In the genomic region with DNA sequence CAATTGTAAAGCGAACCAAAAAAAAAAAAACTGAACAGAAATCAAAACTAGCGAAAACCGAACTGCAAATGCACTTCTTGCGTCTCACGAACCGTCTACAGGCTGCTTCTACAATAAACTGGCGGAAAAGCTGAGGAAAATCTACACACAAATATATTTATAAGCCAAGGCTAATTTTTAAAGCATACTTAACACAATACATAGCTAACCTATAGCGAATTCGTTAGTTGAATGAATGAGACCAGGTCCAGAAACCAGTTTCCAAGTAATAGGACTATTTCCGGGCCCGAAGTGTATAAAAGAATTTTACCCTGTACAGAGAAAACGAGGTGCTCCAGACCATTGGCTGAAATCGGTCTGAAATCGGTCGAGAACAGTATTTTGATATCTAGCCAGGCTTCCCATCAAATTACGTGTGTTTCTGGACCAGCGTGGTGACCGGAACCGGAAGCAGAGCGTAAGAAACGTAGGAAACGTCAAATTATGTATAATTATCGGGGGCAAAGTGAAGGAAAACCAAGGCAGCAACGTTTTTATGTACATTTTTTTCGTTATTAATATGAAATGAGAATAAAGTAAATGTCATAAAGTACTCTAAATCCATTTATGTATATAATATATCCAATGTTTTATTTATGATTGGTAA, we compare ENCODE assay signal across 3 fruit fly cellular contexts.
TF ChIP-seq lines count a peak whose summit lies in the region.

No protein-coding gene starts in this region.

- TF ChIP-seq CTCF in whole organism, embryonic (GFP tag; optimal IDR thresholded peaks at IDR 0.05; lab: Kevin White, UChicago): no peak

TF ChIP-seq in whole organism, embryonic, 481 proteins besides CTCF, POLR2A, EP300 and RAD21 (continues in another document):
- TF ChIP-seq E2f2 (GFP tag; IDR thresholded peaks at IDR 0.05; lab: Robert Waterston, UW): no peak
- no peak for TF ChIP-seq crol (GFP tag; IDR thresholded peaks at IDR 0.05; lab: Robert Waterston, UW)
- no peak for TF ChIP-seq Side (GFP tag; optimal IDR thresholded peaks at IDR 0.05; lab: Kevin White, UChicago)
- TF ChIP-seq dmrt11E (tag; optimal IDR thresholded peaks at IDR 0.05; lab: Kevin White, UChicago): peak; percentile 5
- no peak for TF ChIP-seq sqz (GFP tag; optimal IDR thresholded peaks at IDR 0.05; lab: Kevin White, UChicago)
- TF ChIP-seq Pdp1 (GFP tag; optimal IDR thresholded peaks at IDR 0.05; lab: Kevin White, UChicago): no peak
- no peak for TF ChIP-seq NK7.1 (GFP tag; optimal IDR thresholded peaks at IDR 0.05; lab: Kevin White, UChicago)
- no peak for TF ChIP-seq bsh (GFP tag; optimal IDR thresholded peaks at IDR 0.05; lab: Kevin White, UChicago)
- no peak for TF ChIP-seq Ets65A (GFP tag; lab: Kevin White, UChicago)
- peak; percentile 47; the same call in 1 of the 3 replicates for TF ChIP-seq so (GFP tag; IDR thresholded peaks at IDR 0.05; lab: Robert Waterston, UW)
- no peak for TF ChIP-seq psq (GFP tag; optimal IDR thresholded peaks at IDR 0.05; lab: Kevin White, UChicago)
- TF ChIP-seq D19B (GFP tag; optimal IDR thresholded peaks at IDR 0.05; lab: Kevin White, UChicago): no peak
- 0 out of 2 replicates have a peak, but pooled peaks have one; percentile 13 for TF ChIP-seq CG31441 (GFP tag; IDR thresholded peaks at IDR 0.05; lab: Robert Waterston, UW)
- peak; percentile 25 for TF ChIP-seq BtbVII (GFP tag; optimal IDR thresholded peaks at IDR 0.05; lab: Kevin White, UChicago)
- peak; percentile 0 for TF ChIP-seq Ets97D (GFP tag; optimal IDR thresholded peaks at IDR 0.05; lab: Kevin White, UChicago)
- TF ChIP-seq Hand (GFP tag; optimal IDR thresholded peaks at IDR 0.05; lab: Kevin White, UChicago): no peak
- TF ChIP-seq CG31388 (GFP tag; optimal IDR thresholded peaks at IDR 0.05; lab: Kevin White, UChicago): no peak
- TF ChIP-seq nmo (GFP tag; optimal IDR thresholded peaks at IDR 0.05; lab: Kevin White, UChicago): no peak
- TF ChIP-seq CG30431 (GFP tag; optimal IDR thresholded peaks at IDR 0.05; lab: Kevin White, UChicago): no peak
- TF ChIP-seq Dref (GFP tag; IDR thresholded peaks at IDR 0.05; lab: Robert Waterston, UW): no peak
- 0 out of 3 replicates have a peak, but pooled peaks have one; percentile 42 for TF ChIP-seq zfh1 (GFP tag; IDR thresholded peaks at IDR 0.05; lab: Robert Waterston, UW)
- no peak for TF ChIP-seq inv (GFP tag; IDR thresholded peaks at IDR 0.05; lab: Robert Waterston, UW; ENCODE audit: partially characterized antibody)
- TF ChIP-seq az2 (GFP tag; optimal IDR thresholded peaks at IDR 0.05; lab: Kevin White, UChicago): no peak
- TF ChIP-seq corto (GFP tag; optimal IDR thresholded peaks at IDR 0.05; lab: Kevin White, UChicago): no peak
- peak; percentile 55 for TF ChIP-seq sens (GFP tag; lab: Kevin White, UChicago)
- TF ChIP-seq lab (GFP tag; optimal IDR thresholded peaks at IDR 0.05; lab: Kevin White, UChicago): peak; percentile 6
- peak; percentile 48 for TF ChIP-seq Med (GFP tag; lab: Kevin White, UChicago)
- no peak for TF ChIP-seq jing (GFP tag; optimal IDR thresholded peaks at IDR 0.05; lab: Kevin White, UChicago)
- no peak for TF ChIP-seq TFAM (GFP tag; optimal IDR thresholded peaks at IDR 0.05; lab: Kevin White, UChicago)

TF ChIP-seq in whole organism, prepupa, 60 proteins besides CTCF, POLR2A, EP300 and RAD21 (continues in another document):
- TF ChIP-seq CG34406 (GFP tag; optimal IDR thresholded peaks at IDR 0.05; lab: Kevin White, UChicago) (no peak), Eip75B (GFP tag; optimal IDR thresholded peaks at IDR 0.05; lab: Kevin White, UChicago) (no peak), CG15336 (GFP tag; IDR thresholded peaks at IDR 0.05; lab: Robert Waterston, UW) (peak; percentile 39; the same call in 1 of the 2 replicates), lz (GFP tag; optimal IDR thresholded peaks at IDR 0.05; lab: Kevin White, UChicago) (no peak), CG11902 (GFP tag; optimal IDR thresholded peaks at IDR 0.05; lab: Kevin White, UChicago) (no peak), fkh (GFP tag; optimal IDR thresholded peaks at IDR 0.05; lab: Kevin White, UChicago) (no peak), Eip78C (GFP tag; lab: Kevin White, UChicago) (peak; percentile 85), OdsH (GFP tag; optimal IDR thresholded peaks at IDR 0.05; lab: Kevin White, UChicago) (no peak), Met (GFP tag; optimal IDR thresholded peaks at IDR 0.05; lab: Kevin White, UChicago) (no peak), achi (GFP tag; optimal IDR thresholded peaks at IDR 0.05; lab: Kevin White, UChicago) (peak; percentile 12), Sox14 (GFP tag; optimal IDR thresholded peaks at IDR 0.05; lab: Kevin White, UChicago) (no peak), CG1621 (tag; optimal IDR thresholded peaks at IDR 0.05; lab: Kevin White, UChicago) (no peak), CG9139 (GFP tag; optimal IDR thresholded peaks at IDR 0.05; lab: Kevin White, UChicago) (no peak), fd85E (GFP tag; optimal IDR thresholded peaks at IDR 0.05; lab: Kevin White, UChicago) (no peak), Ets21C (GFP tag; optimal IDR thresholded peaks at IDR 0.05; lab: Kevin White, UChicago) (no peak), eg (GFP tag; IDR thresholded peaks at IDR 0.05; lab: Robert Waterston, UW) (no peak), Eip93F (GFP tag; optimal IDR thresholded peaks at IDR 0.05; lab: Kevin White, UChicago) (no peak), esn (GFP tag; optimal IDR thresholded peaks at IDR 0.05; lab: Kevin White, UChicago) (peak; percentile 17), CG3919 (GFP tag; optimal IDR thresholded peaks at IDR 0.05; lab: Kevin White, UChicago) (peak; percentile 16), acj6 (GFP tag; optimal IDR thresholded peaks at IDR 0.05; lab: Kevin White, UChicago) (peak; percentile 12), CG8319 (GFP tag; optimal IDR thresholded peaks at IDR 0.05; lab: Kevin White, UChicago) (no peak), Hr4 (GFP tag; optimal IDR thresholded peaks at IDR 0.05; lab: Kevin White, UChicago) (peak; percentile 35), CG8632 (GFP tag; optimal IDR thresholded peaks at IDR 0.05; lab: Kevin White, UChicago) (no peak), CG32006 (GFP tag; optimal IDR thresholded peaks at IDR 0.05; lab: Kevin White, UChicago) (peak; percentile 26), CG6163 (GFP tag; IDR thresholded peaks at IDR 0.05; lab: Robert Waterston, UW) (0 out of 3 replicates have a peak, but pooled peaks have one; percentile 20), CG16779 (tag; optimal IDR thresholded peaks at IDR 0.05; lab: Kevin White, UChicago) (no peak), Smox (GFP tag; optimal IDR thresholded peaks at IDR 0.05; lab: Kevin White, UChicago) (no peak), pdm3 (GFP tag; optimal IDR thresholded peaks at IDR 0.05; lab: Kevin White, UChicago) (peak; percentile 11), CG6854 (GFP tag; optimal IDR thresholded peaks at IDR 0.05; lab: Kevin White, UChicago) (no peak), CG10669 (GFP tag; optimal IDR thresholded peaks at IDR 0.05; lab: Kevin White, UChicago) (no peak)

TF ChIP-seq in whole organism, pupa, 21 proteins besides CTCF, POLR2A, EP300 and RAD21:
- TF ChIP-seq CG8159 (tag; optimal IDR thresholded peaks at IDR 0.05; lab: Kevin White, UChicago) (peak; percentile 8), Pif1A (GFP tag; optimal IDR thresholded peaks at IDR 0.05; lab: Kevin White, UChicago) (peak; percentile 22), Snoo (tag; optimal IDR thresholded peaks at IDR 0.05; lab: Kevin White, UChicago) (no peak), CG14655 (GFP tag; optimal IDR thresholded peaks at IDR 0.05; lab: Kevin White, UChicago) (no peak), CG8301 (tag; optimal IDR thresholded peaks at IDR 0.05; lab: Kevin White, UChicago) (no peak), Ets98B (GFP tag; IDR thresholded peaks at IDR 0.05; lab: Robert Waterston, UW) (no peak), CG32121 (GFP tag; IDR thresholded peaks at IDR 0.05; lab: Robert Waterston, UW) (0 out of 2 replicates have a peak, but pooled peaks have one; percentile 32)
